Fruit fly (Drosophila melanogaster): ENCODE results near the gene TotC.

dm6 chr3R:20891495-20891894, 18.7 kb downstream of the TotC start:
- no peak for TF ChIP-seq dimm (GFP tag; IDR thresholded peaks at IDR 0.05)
- TF ChIP-seq Myb (GFP tag; optimal IDR thresholded peaks at IDR 0.05), result no peak
- no peak for TF ChIP-seq sob (GFP tag; IDR thresholded peaks at IDR 0.05)
- TF ChIP-seq Blimp-1 (GFP tag; optimal IDR thresholded peaks at IDR 0.05), result no peak
- no peak for TF ChIP-seq CG5953 (GFP tag; IDR thresholded peaks at IDR 0.05)
- TF ChIP-seq zen2 (GFP tag; IDR thresholded peaks at IDR 0.05; ENCODE audit: partially characterized antibody), result no peak; the same call in 2 of the 3 replicates
- TF ChIP-seq crol (GFP tag; IDR thresholded peaks at IDR 0.05), result no peak
- no peak for TF ChIP-seq CG1024 (GFP tag; IDR thresholded peaks at IDR 0.05)
- TF ChIP-seq Nf-YA (GFP tag; IDR thresholded peaks at IDR 0.05), result no peak
- no peak for TF ChIP-seq Gug (GFP tag; IDR thresholded peaks at IDR 0.05)
- TF ChIP-seq sqz (GFP tag; optimal IDR thresholded peaks at IDR 0.05), result no peak
- TF ChIP-seq maf-S (GFP tag; optimal IDR thresholded peaks at IDR 0.05), result no peak

Data from whole organism, embryonic.